Fruit fly (Drosophila melanogaster) whole organism, embryonic: ENCODE results near the gene mthl1.

Experiments used
- Antp ChIP-seq: fragments of 200-800 bp; sonication (Bioruptor generic); optimal IDR thresholded peaks from 3 replicates; lab custom pipeline; 2016; ENCODE audit warnings: missing biosample characterization, missing genetic modification characterization
- CG1233 ChIP-seq: fragments of 200-800 bp; sonication (Bioruptor generic); optimal IDR thresholded peaks from 4 replicates; lab custom pipeline; 2018; ENCODE audit warnings: missing biosample characterization, mild to moderate bottlenecking, missing genetic modification characterization
- CG4730 ChIP-seq: fragments of 200-800 bp; sonication (Bioruptor generic); IDR thresholded peaks from 2 replicates; pipeline ENCODE4 v1.3.6; 2022; ENCODE audit warnings: missing biosample characterization, missing genetic modification characterization
- Nf-YB ChIP-seq: fragments of 200-800 bp; sonication (Bioruptor generic); optimal IDR thresholded peaks from 3 replicates; lab custom pipeline; 2019; ENCODE audit warnings: missing biosample characterization, mild to moderate bottlenecking, missing genetic modification characterization, moderate library complexity
- ase ChIP-seq: fragments of 200-800 bp; sonication (Bioruptor generic); IDR thresholded peaks from 3 replicates; pipeline ENCODE4 v1.3.6; 2022; ENCODE audit warnings: missing biosample characterization, missing genetic modification characterization
- ato ChIP-seq: fragments of 200-800 bp; sonication (Bioruptor generic); IDR thresholded peaks from 2 replicates; pipeline ENCODE4 v1.3.6; 2022; ENCODE audit warnings: missing biosample characterization, missing genetic modification characterization; ENCODE audit not compliant: partially characterized antibody
- dimm ChIP-seq: fragments of 200-800 bp; sonication (Bioruptor generic); IDR thresholded peaks from 2 replicates; pipeline ENCODE4 v1.3.6; 2022; ENCODE audit warnings: missing biosample characterization, missing genetic modification characterization
- gfzf ChIP-seq: fragments of 200-800 bp; sonication (Bioruptor generic); optimal IDR thresholded peaks from 2 replicates; lab custom pipeline; 2016; ENCODE audit warnings: missing biosample characterization, mild to moderate bottlenecking, missing genetic modification characterization, moderate library complexity

DNA sequence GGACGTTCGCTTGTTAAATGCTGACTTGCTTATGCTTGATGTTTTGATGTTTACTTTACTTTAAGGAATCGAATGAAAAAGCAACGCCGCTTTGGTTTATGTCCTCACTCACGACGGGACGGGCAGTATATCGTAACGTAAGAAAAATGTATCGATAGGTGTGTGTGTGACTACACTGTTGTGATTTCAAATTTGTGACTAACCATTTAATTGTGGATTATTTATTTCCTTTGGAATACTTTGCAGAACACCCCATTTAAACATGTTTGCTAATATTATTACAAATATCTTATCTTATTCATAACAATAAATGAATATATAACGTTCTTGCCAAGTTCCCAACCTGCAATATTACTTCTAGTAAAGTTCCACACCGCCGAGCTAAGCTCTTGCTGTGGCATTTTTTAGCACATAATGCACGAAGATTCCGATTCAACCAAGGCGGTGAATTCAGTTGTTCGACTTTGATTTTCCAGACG, 14.2 kb downstream of the mthl1 start, which contains the start of the genes Nemp and r:
- TF ChIP-seq CG1233 (GFP tag; lab: Kevin White, UChicago) (no peak), dimm (GFP tag; lab: Robert Waterston, UW) (no peak), ase (no peak), ato (no peak), gfzf (peak; percentile 82), Nf-YB (no peak), Antp (GFP tag; lab: Kevin White, UChicago) (no peak), CG4730 (GFP tag; lab: Robert Waterston, UW) (no peak)
